Worm (Caenorhabditis elegans): ENCODE measurements around the gene grl-22.

DNA sequence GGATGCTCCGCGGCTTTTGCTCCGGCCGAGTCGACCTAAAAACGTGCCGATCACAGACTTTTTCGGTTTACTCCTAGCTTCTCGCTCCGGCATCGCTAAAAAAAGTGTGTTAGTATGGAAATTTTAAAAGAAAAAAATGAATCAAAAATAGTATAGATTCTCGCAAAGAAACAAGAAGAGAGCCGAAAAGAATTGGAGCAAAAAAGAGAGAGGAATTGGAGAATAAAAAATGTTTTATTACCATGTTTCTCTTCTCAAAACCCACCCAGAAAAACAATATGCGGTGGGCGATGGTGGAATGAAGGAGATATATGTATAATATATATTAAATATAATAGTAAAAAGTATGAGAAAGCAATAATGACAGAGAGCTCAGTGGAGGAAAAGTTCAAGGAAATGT lies 26.7 kb upstream of the grl-22 start, which contains the start of gene W03A5.6:
- TF ChIP-seq ces-1 (GFP tag; optimal IDR thresholded peaks at IDR 0.05) (no peak), lin-13 (GFP tag; optimal IDR thresholded peaks at IDR 0.05) (no peak), unc-98 (GFP tag; IDR thresholded peaks at IDR 0.05) (no peak), nhr-90 (tag; optimal IDR thresholded peaks at IDR 0.05; ENCODE audit: poor library complexity) (no peak), unc-62 (GFP tag; optimal IDR thresholded peaks at IDR 0.05) (no peak), ztf-11 (tag; optimal IDR thresholded peaks at IDR 0.05) (no peak), pqm-1 (tag; optimal IDR thresholded peaks at IDR 0.05) (no peak), blmp-1 (tag; optimal IDR thresholded peaks at IDR 0.05) (no peak), ceh-82 (tag; optimal IDR thresholded peaks at IDR 0.05) (no peak), elt-3 (tag; optimal IDR thresholded peaks at IDR 0.05) (no peak), nhr-12 (tag; optimal IDR thresholded peaks at IDR 0.05) (no peak), alr-1 (tag; optimal IDR thresholded peaks at IDR 0.05; ENCODE audit: borderline replicate concordance) (no peak), aha-1 (tag; optimal IDR thresholded peaks at IDR 0.05) (no peak)

Measured in whole organism, L1 larva.